Worm (Caenorhabditis elegans) whole organism, late embryonic: ENCODE data around the gene snt-7.

Experiments used
- F13H6.1 ChIP-seq: sonication (generic microtip); optimal IDR thresholded peaks from 2 replicates; lab custom pipeline; 2016; ENCODE audit warnings: missing genetic modification characterization, missing compliant biosample characterization
- ceh-22 ChIP-seq: sonication (generic microtip); optimal IDR thresholded peaks from 2 replicates; lab custom pipeline; 2017; ENCODE audit warnings: missing biosample characterization, missing genetic modification characterization
- ceh-24 ChIP-seq: sonication (generic microtip); optimal IDR thresholded peaks from 2 replicates; lab custom pipeline; 2016; ENCODE audit warnings: mild to moderate bottlenecking, missing genetic modification characterization, missing compliant biosample characterization
- elt-4 ChIP-seq: sonication (generic microtip); optimal IDR thresholded peaks from 2 replicates; lab custom pipeline; 2016; ENCODE audit warnings: missing genetic modification characterization, missing compliant biosample characterization
- nhr-232 ChIP-seq: sonication (generic microtip); optimal IDR thresholded peaks from 2 replicates; lab custom pipeline; 2016; ENCODE audit warnings: missing genetic modification characterization, missing compliant biosample characterization
- pha-4 ChIP-seq: fragments of 150-350 bp; optimal IDR thresholded peaks from 2 replicates; lab custom pipeline; 2018; ENCODE audit warnings: missing biosample characterization, missing genetic modification reagents, missing genetic modification characterization
- pqm-1 ChIP-seq: sonication (generic microtip); optimal IDR thresholded peaks from 2 replicates; lab custom pipeline; 2016; ENCODE audit warnings: missing genetic modification characterization, missing compliant biosample characterization
- rnt-1 ChIP-seq: sonication (generic microtip); optimal IDR thresholded peaks from 2 replicates; lab custom pipeline; 2016; ENCODE audit warnings: missing genetic modification characterization, missing compliant biosample characterization
- syd-9 ChIP-seq: sonication (generic microtip); optimal IDR thresholded peaks from 2 replicates; lab custom pipeline; 2016; ENCODE audit warnings: mild to moderate bottlenecking, missing genetic modification characterization, moderate library complexity, missing compliant biosample characterization
- tbx-2 ChIP-seq: sonication (generic microtip); optimal IDR thresholded peaks from 2 replicates; lab custom pipeline; 2016; ENCODE audit warnings: missing genetic modification characterization, missing compliant biosample characterization
- ttx-3 ChIP-seq: sonication (generic microtip); optimal IDR thresholded peaks from 2 replicates; lab custom pipeline; 2016; ENCODE audit warnings: missing genetic modification reagents, missing genetic modification characterization, missing compliant biosample characterization
- unc-55 ChIP-seq: sonication (generic microtip); optimal IDR thresholded peaks from 2 replicates; lab custom pipeline; 2017; ENCODE audit warnings: missing biosample characterization, missing genetic modification reagents, missing genetic modification characterization

DNA sequence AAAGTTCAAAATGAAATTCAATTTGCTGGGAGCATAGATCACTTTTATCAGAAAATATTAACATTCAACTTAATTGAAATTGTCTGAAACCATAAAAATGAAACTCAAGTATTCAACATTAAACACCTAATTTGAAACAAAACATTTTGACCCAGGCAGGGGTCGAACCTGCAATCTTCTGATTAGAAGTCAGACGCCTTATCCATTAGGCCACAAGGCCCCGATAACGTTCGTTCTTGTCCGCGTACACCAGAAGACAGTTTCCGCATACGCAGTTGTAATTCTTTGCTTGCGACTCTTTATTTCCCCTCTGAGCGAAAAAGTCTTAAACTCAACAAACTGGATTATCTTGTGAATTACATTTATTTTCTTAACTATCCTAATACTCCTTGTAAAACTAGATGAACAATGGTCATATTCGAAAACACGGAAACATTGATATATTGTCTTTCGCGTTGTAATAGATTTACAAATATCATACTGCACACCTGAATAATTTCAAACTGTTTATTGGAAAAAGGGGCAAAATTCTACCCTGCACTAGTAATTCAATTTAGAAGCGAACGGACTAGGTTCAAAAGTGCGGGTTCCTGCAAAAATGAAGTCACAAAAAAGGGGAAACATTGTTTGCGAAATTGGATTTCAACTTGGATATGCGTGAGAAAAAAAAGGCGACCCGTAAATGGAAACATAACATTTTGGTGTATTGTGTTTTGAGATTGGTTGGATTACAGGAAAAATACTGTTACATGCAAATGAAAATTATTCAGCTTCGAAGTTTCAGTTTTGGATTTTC, 52.3 kb downstream of the snt-7 start:
- no peak for TF ChIP-seq ttx-3 (tag; lab: Kevin White, UChicago)
- no peak for TF ChIP-seq nhr-232 (tag; lab: Kevin White, UChicago)
- no peak for TF ChIP-seq ceh-22 (tag; lab: Kevin White, UChicago)
- TF ChIP-seq rnt-1 (tag; lab: Kevin White, UChicago), result no peak
- no peak for TF ChIP-seq F13H6.1 (tag; lab: Kevin White, UChicago)
- no peak for TF ChIP-seq tbx-2 (tag; lab: Kevin White, UChicago)
- TF ChIP-seq syd-9 (tag; lab: Kevin White, UChicago), result no peak
- no peak for TF ChIP-seq unc-55 (GFP tag; lab: Kevin White, UChicago)
- no peak for TF ChIP-seq pha-4 (tag; lab: Kevin White, UChicago)
- no peak for TF ChIP-seq pqm-1 (tag; lab: Kevin White, UChicago)
- no peak for TF ChIP-seq ceh-24
- TF ChIP-seq elt-4, result no peak
